Fruit fly (Drosophila melanogaster): ENCODE measurements around the gene CG42526.

Gene CG42526

DNA sequence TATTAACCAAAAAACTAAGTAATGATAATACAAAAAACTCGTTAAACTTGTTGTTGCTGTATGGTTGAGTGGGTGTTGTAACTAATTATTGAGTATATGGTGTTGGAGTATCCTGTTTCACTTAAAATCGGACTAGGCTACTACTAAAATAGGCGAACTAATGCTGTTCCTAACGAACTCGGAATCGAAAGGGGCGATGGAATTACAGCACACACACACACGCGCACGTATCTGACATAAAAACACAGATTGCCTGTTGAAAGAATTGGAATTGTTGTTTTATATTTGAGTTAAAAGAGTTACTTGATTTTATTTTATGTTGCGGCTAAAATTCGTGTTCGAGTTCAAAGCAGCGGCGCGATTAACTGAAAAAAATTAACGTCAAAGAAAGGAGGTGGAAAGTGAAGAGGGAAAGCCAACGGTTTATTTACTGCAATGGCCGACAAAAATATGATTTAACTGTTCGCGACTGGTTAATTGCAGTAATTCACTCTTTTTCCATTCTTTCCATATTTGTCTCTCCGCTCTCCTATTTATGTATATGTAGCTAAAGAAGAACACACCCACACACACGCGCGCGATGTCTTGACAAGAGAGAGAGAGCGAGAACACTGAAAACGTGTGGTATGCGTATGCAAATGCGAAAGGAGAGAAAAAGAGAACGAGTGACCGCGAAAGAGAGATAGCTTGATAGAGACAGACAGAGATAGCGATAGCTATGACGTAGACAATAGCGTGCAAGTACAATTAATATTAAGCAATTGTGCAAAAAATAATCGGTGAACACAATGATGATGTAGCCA, 33.6 kb downstream of the CG42526 start:
- TF ChIP-seq CG18619 (GFP tag; optimal IDR thresholded peaks at IDR 0.05) (no peak), CG11695 (GFP tag; IDR thresholded peaks at IDR 0.05) (0 out of 3 replicates have a peak, but pooled peaks have one; percentile 6), sd (tag; optimal IDR thresholded peaks at IDR 0.05) (peak; percentile 94), lbe (GFP tag; optimal IDR thresholded peaks at IDR 0.05) (peak; percentile 14), exex (tag; optimal IDR thresholded peaks at IDR 0.05) (peak; percentile 26), ssp (GFP tag; IDR thresholded peaks at IDR 0.05) (no peak), vvl (GFP tag; IDR thresholded peaks at IDR 0.05) (peak; percentile 85), pros (GFP tag; optimal IDR thresholded peaks at IDR 0.05) (peak; percentile 70), lola (GFP tag; optimal IDR thresholded peaks at IDR 0.05) (peak in 1 of 3 experiments; percentile 73), CG15479 (GFP tag; optimal IDR thresholded peaks at IDR 0.05) (peak; percentile 91), so (GFP tag; IDR thresholded peaks at IDR 0.05) (peak; percentile 42; the same call in 1 of the 3 replicates), Atf6 (GFP tag; IDR thresholded peaks at IDR 0.05) (0 out of 2 replicates have a peak, but pooled peaks have one; percentile 13), CG10321 (GFP tag; IDR thresholded peaks at IDR 0.05) (peak; percentile 58; the same call in 1 of the 2 replicates), CHES-1-like (GFP tag; optimal IDR thresholded peaks at IDR 0.05) (no peak), CG34422 (GFP tag; IDR thresholded peaks at IDR 0.05) (peak; percentile 6; the same call in 1 of the 3 replicates), chm (GFP tag; IDR thresholded peaks at IDR 0.05) (peak; percentile 59; the same call in 1 of the 2 replicates), nom (GFP tag; optimal IDR thresholded peaks at IDR 0.05) (peak; percentile 39), MBD-R2 (GFP tag; IDR thresholded peaks at IDR 0.05) (peak; percentile 20; the same call in 1 of the 2 replicates), cwo (GFP tag; optimal IDR thresholded peaks at IDR 0.05) (peak; percentile 13), CG9932 (GFP tag; IDR thresholded peaks at IDR 0.05) (no peak), CG34376 (GFP tag; optimal IDR thresholded peaks at IDR 0.05) (peak; percentile 10), CG32767 (GFP tag; IDR thresholded peaks at IDR 0.05) (peak; percentile 22; the same call in 1 of the 2 replicates), Adf1 (GFP tag; IDR thresholded peaks at IDR 0.05) (no peak), yki (optimal IDR thresholded peaks at IDR 0.05) (peak; percentile 55), bsh (GFP tag; optimal IDR thresholded peaks at IDR 0.05) (peak in 1 of 2 experiments; percentile 12), stc (GFP tag; IDR thresholded peaks at IDR 0.05) (peak; percentile 13; the same call in 1 of the 2 replicates), D (optimal IDR thresholded peaks at IDR 0.05) (peak; percentile 6), D (GFP tag; optimal IDR thresholded peaks at IDR 0.05) (no peak), seq (GFP tag; IDR thresholded peaks at IDR 0.05) (peak; percentile 49; the same call in 1 of the 2 replicates), cg (GFP tag; optimal IDR thresholded peaks at IDR 0.05) (peak; percentile 90), BtbVII (GFP tag; optimal IDR thresholded peaks at IDR 0.05) (peak; percentile 85), sug (tag; optimal IDR thresholded peaks at IDR 0.05) (peak; percentile 76), CG6791 (GFP tag; IDR thresholded peaks at IDR 0.05; ENCODE audit: partially characterized antibody) (no peak), chinmo (GFP tag; IDR thresholded peaks at IDR 0.05; ENCODE audit: partially characterized antibody) (peak; percentile 83; the same call in 3 of the 4 replicates), CG8924 (tag; optimal IDR thresholded peaks at IDR 0.05) (peak; percentile 20), her (GFP tag; optimal IDR thresholded peaks at IDR 0.05) (no peak), CG1832 (GFP tag; optimal IDR thresholded peaks at IDR 0.05) (peak; percentile 85), sqz (GFP tag; optimal IDR thresholded peaks at IDR 0.05) (peak; percentile 22), CG10209 (GFP tag; optimal IDR thresholded peaks at IDR 0.05) (no peak), CG11696 (GFP tag; IDR thresholded peaks at IDR 0.05) (no peak), CG12744 (GFP tag; optimal IDR thresholded peaks at IDR 0.05) (no peak), kni (GFP tag; optimal IDR thresholded peaks at IDR 0.05) (peak; percentile 39), Trl (optimal IDR thresholded peaks at IDR 0.05) (peak; percentile 91 to 96), Trl (GFP tag; optimal IDR thresholded peaks at IDR 0.05) (peak; percentile 40), rib (GFP tag; IDR thresholded peaks at IDR 0.05) (no peak; the same call in 1 of the 2 replicates), eve (GFP tag; optimal IDR thresholded peaks at IDR 0.05) (peak in 1 of 2 experiments; percentile 85), slou (GFP tag; optimal IDR thresholded peaks at IDR 0.05) (no peak), CG34224 (GFP tag; IDR thresholded peaks at IDR 0.05; ENCODE audit: partially characterized antibody) (peak; percentile 7; the same call in 1 of the 3 replicates)
